Worm (Caenorhabditis elegans): Measurements from ENCODE around the gene K09E9.4.

The K09E9.4 gene

ce11 chrX:15653196-15653595, 23.0 kb upstream of the K09E9.4 start:
- TF ChIP-seq ztf-23 (GFP tag; IDR thresholded peaks at IDR 0.05) (no peak), cog-1 (tag; optimal IDR thresholded peaks at IDR 0.05) (no peak), flt-1 (GFP tag; IDR thresholded peaks at IDR 0.05) (no peak), ref-1 (GFP tag; conservative IDR thresholded peaks at IDR 0.05) (no peak), tab-1 (GFP tag; IDR thresholded peaks at IDR 0.05) (no peak), ztf-29 (GFP tag; IDR thresholded peaks at IDR 0.05) (no peak), klf-2 (GFP tag; conservative IDR thresholded peaks at IDR 0.05) (no peak), med-1 (GFP tag; optimal IDR thresholded peaks at IDR 0.05; ENCODE audit: insufficient read depth) (no peak), T22C8.4 (GFP tag; IDR thresholded peaks at IDR 0.05) (no peak)

DNA sequence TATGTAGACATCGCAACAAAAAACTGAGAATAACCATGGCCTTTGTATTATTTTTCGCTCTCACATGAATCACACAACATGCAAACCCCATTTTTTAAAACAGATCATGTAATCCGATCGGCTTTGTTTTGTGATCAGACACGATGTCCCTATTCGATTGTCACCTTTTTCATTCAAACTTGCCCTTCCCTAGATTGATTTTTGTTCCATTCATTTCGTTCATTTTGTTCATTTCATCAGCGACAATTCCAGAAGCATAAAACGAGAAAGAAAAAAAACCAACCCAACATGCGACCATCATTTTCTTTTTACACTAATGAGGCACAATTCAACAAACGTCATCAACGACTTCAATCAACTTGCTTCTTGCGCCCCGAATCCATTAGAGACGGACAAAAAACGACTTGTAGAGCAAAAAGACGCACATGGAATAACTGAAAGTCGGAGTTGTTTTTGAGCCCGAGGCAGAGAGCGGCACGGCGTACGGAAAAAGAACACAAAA, 20.7 kb upstream of the K09E9.4 start, which contains the start of gene F59D12.3:
Gene F59D12.3 (minus strand): TSS at position 51 of the 502 bp plus-strand sequence.
- no peak for TF ChIP-seq flt-1 (GFP tag; IDR thresholded peaks at IDR 0.05)
- no peak for TF ChIP-seq ztf-29 (GFP tag; IDR thresholded peaks at IDR 0.05)
- no peak for TF ChIP-seq med-1 (GFP tag; optimal IDR thresholded peaks at IDR 0.05; ENCODE audit: insufficient read depth)
- TF ChIP-seq ztf-23 (GFP tag; IDR thresholded peaks at IDR 0.05), result no peak
- TF ChIP-seq klf-2 (GFP tag; conservative IDR thresholded peaks at IDR 0.05), result no peak
- TF ChIP-seq T22C8.4 (GFP tag; IDR thresholded peaks at IDR 0.05), result no peak

- TF ChIP-seq cog-1 (tag; optimal IDR thresholded peaks at IDR 0.05) (no peak), med-1 (GFP tag; optimal IDR thresholded peaks at IDR 0.05; ENCODE audit: insufficient read depth) (no peak), ztf-29 (GFP tag; IDR thresholded peaks at IDR 0.05) (no peak), tab-1 (GFP tag; IDR thresholded peaks at IDR 0.05) (no peak), T22C8.4 (GFP tag; IDR thresholded peaks at IDR 0.05) (no peak), klf-2 (GFP tag; conservative IDR thresholded peaks at IDR 0.05) (no peak), ztf-23 (GFP tag; IDR thresholded peaks at IDR 0.05) (no peak), ref-1 (GFP tag; conservative IDR thresholded peaks at IDR 0.05) (no peak)
These were observed 20.2 kb upstream of the K09E9.4 start for ce11 chrX:15650428-15650827.

DNA sequence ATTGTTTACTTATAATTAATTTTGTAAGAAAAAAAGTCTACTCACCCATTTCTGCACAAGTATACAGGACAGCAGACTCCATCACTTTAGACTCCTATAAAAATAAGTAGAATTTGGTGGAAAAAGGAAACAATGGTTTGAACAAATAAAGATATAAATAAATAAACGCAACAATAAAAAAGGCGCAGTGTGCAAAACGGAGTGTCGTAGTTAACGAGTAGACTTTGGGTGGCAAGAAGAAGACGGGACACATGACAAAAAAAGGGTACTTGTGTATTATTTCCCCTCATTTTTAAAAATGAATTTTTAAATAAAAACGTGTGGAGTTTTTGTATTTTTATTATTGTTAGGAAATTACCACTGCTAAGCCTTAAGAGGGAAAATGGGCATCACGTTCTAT, 17.0 kb upstream of the K09E9.4 start, which contains the start of gene F59D12.5:
Gene F59D12.5 (minus strand): TSS at position 94 of the 400 bp plus-strand sequence.
- no peak for TF ChIP-seq ztf-23 (GFP tag; IDR thresholded peaks at IDR 0.05)
- TF ChIP-seq med-1 (GFP tag; optimal IDR thresholded peaks at IDR 0.05; ENCODE audit: insufficient read depth), result no peak
- TF ChIP-seq T22C8.4 (GFP tag; IDR thresholded peaks at IDR 0.05), result no peak
- no peak for TF ChIP-seq ref-1 (GFP tag; conservative IDR thresholded peaks at IDR 0.05)
- no peak for TF ChIP-seq ztf-29 (GFP tag; IDR thresholded peaks at IDR 0.05)
- TF ChIP-seq flt-1 (GFP tag; IDR thresholded peaks at IDR 0.05), result no peak
- TF ChIP-seq tab-1 (GFP tag; IDR thresholded peaks at IDR 0.05), result no peak
- no peak for TF ChIP-seq klf-2 (GFP tag; conservative IDR thresholded peaks at IDR 0.05)
- no peak for TF ChIP-seq cog-1 (tag; optimal IDR thresholded peaks at IDR 0.05)

- TF ChIP-seq T22C8.4 (GFP tag; IDR thresholded peaks at IDR 0.05), result no peak
- no peak for TF ChIP-seq med-1 (GFP tag; optimal IDR thresholded peaks at IDR 0.05; ENCODE audit: insufficient read depth)
- no peak for TF ChIP-seq ref-1 (GFP tag; conservative IDR thresholded peaks at IDR 0.05)
- TF ChIP-seq ztf-29 (GFP tag; IDR thresholded peaks at IDR 0.05), result no peak
- no peak for TF ChIP-seq klf-2 (GFP tag; conservative IDR thresholded peaks at IDR 0.05)
- no peak for TF ChIP-seq cog-1 (tag; optimal IDR thresholded peaks at IDR 0.05)
- TF ChIP-seq tab-1 (GFP tag; IDR thresholded peaks at IDR 0.05), result no peak
- no peak for TF ChIP-seq ztf-23 (GFP tag; IDR thresholded peaks at IDR 0.05)
- no peak for TF ChIP-seq flt-1 (GFP tag; IDR thresholded peaks at IDR 0.05)
These were observed 12.4 kb upstream of the K09E9.4 start, which contains the start of gene H08J19.1 for ce11 chrX:15642638-15643037. H08J19.1 (plus strand) TSS chrX:15642938.

- TF ChIP-seq T22C8.4 (GFP tag; IDR thresholded peaks at IDR 0.05) (no peak), cog-1 (tag; optimal IDR thresholded peaks at IDR 0.05) (no peak), ztf-23 (GFP tag; IDR thresholded peaks at IDR 0.05) (no peak), tab-1 (GFP tag; IDR thresholded peaks at IDR 0.05) (no peak), ztf-29 (GFP tag; IDR thresholded peaks at IDR 0.05) (no peak), klf-2 (GFP tag; conservative IDR thresholded peaks at IDR 0.05) (no peak), ref-1 (GFP tag; conservative IDR thresholded peaks at IDR 0.05) (no peak), flt-1 (GFP tag; IDR thresholded peaks at IDR 0.05) (no peak), med-1 (GFP tag; optimal IDR thresholded peaks at IDR 0.05; ENCODE audit: insufficient read depth) (no peak)
These were observed 11.1 kb upstream of the K09E9.4 start for ce11 chrX:15641380-15641779.

- TF ChIP-seq ref-1 (GFP tag; conservative IDR thresholded peaks at IDR 0.05) (no peak), cog-1 (tag; optimal IDR thresholded peaks at IDR 0.05) (no peak), med-1 (GFP tag; optimal IDR thresholded peaks at IDR 0.05; ENCODE audit: insufficient read depth) (no peak), ztf-23 (GFP tag; IDR thresholded peaks at IDR 0.05) (no peak), tab-1 (GFP tag; IDR thresholded peaks at IDR 0.05) (no peak), T22C8.4 (GFP tag; IDR thresholded peaks at IDR 0.05) (no peak), ztf-29 (GFP tag; IDR thresholded peaks at IDR 0.05) (no peak)
These were observed 10.4 kb upstream of the K09E9.4 start, which contains the start of gene K09E9.7 for ce11 chrX:15640603-15641002. K09E9.7 (plus strand) TSS chrX:15640903.

DNA sequence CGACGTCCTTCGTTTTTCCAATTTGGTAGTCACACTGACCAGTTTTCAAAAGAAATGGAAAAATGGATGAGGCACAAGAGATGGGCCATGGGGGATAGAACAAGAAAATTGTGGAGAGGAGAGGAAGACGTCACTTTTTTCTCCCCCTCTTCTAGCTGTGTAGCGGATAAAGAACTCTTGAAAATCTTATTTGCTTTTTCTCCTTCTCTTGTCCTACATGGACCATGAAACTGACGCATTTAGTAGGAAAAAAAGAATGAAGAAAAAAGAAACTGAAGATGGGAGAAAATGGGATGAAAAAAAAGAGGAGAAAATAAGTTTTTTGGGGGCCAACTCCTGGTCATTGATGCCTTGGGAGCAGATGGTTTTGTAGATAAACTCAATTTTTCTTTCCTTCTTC, 3.7 kb upstream of the K09E9.4 start:
- TF ChIP-seq ref-1 (GFP tag; conservative IDR thresholded peaks at IDR 0.05), result no peak
- no peak for TF ChIP-seq T22C8.4 (GFP tag; IDR thresholded peaks at IDR 0.05)
- TF ChIP-seq tab-1 (GFP tag; IDR thresholded peaks at IDR 0.05), result no peak

DNA sequence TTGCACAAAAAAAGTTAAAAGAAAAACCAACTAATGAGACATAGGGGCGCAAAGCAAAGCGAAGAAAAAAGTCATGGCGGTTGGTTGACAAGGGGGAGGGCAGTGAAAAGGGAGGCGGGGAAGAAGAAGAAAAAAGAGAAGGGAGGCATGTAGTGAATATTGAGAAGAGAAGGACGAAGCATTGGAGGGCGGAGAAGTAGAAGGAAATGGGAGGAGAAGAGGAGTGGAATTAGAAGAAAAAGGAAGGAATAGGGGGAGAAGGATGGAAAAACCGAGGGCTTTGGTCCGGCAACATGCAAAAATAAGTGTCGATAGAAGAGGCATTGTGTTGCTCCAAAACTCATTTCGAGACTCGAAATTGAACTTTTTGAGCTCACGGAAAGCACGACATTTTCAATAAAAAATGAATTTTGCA, 557 bp upstream of the K09E9.4 start:
- TF ChIP-seq flt-1 (GFP tag; IDR thresholded peaks at IDR 0.05) (no peak), cog-1 (tag; optimal IDR thresholded peaks at IDR 0.05) (no peak), ztf-23 (GFP tag; IDR thresholded peaks at IDR 0.05) (no peak), T22C8.4 (GFP tag; IDR thresholded peaks at IDR 0.05) (no peak), tab-1 (GFP tag; IDR thresholded peaks at IDR 0.05) (no peak), ref-1 (GFP tag; conservative IDR thresholded peaks at IDR 0.05) (no peak), ztf-29 (GFP tag; IDR thresholded peaks at IDR 0.05) (no peak), klf-2 (GFP tag; conservative IDR thresholded peaks at IDR 0.05) (no peak), med-1 (GFP tag; optimal IDR thresholded peaks at IDR 0.05; ENCODE audit: insufficient read depth) (no peak)

- TF ChIP-seq ref-1 (GFP tag; conservative IDR thresholded peaks at IDR 0.05), result no peak
- no peak for TF ChIP-seq tab-1 (GFP tag; IDR thresholded peaks at IDR 0.05)
- TF ChIP-seq med-1 (GFP tag; optimal IDR thresholded peaks at IDR 0.05; ENCODE audit: insufficient read depth), result no peak
- no peak for TF ChIP-seq ztf-23 (GFP tag; IDR thresholded peaks at IDR 0.05)
- no peak for TF ChIP-seq T22C8.4 (GFP tag; IDR thresholded peaks at IDR 0.05)
- TF ChIP-seq klf-2 (GFP tag; conservative IDR thresholded peaks at IDR 0.05), result no peak
- TF ChIP-seq ztf-29 (GFP tag; IDR thresholded peaks at IDR 0.05), result no peak
These were observed 625 bp downstream of the K09E9.4 start for ce11 chrX:15629615-15630014.

All from whole organism, midembryonic.